Worm (Caenorhabditis elegans) whole organism, late embryonic: ENCODE measurements around the gene C54C6.7.

Experiments used
- F13H6.1 ChIP-seq: sonication (generic microtip); optimal IDR thresholded peaks from 2 replicates; lab custom pipeline; 2016; ENCODE audit warnings: missing genetic modification characterization, missing compliant biosample characterization
- ceh-24 ChIP-seq: sonication (generic microtip); optimal IDR thresholded peaks from 2 replicates; lab custom pipeline; 2016; ENCODE audit warnings: mild to moderate bottlenecking, missing genetic modification characterization, missing compliant biosample characterization
- che-1 ChIP-seq: sonication (generic microtip); optimal IDR thresholded peaks from 2 replicates; lab custom pipeline; 2016; ENCODE audit warnings: mild to moderate bottlenecking, missing genetic modification characterization, missing compliant biosample characterization
- nfya-1 ChIP-seq: sonication (generic microtip); optimal IDR thresholded peaks from 2 replicates; lab custom pipeline; 2017; ENCODE audit warnings: missing genetic modification characterization, mild to moderate bottlenecking, missing compliant biosample characterization, antibody characterized with exemption, moderate library complexity
- pag-3 ChIP-seq: sonication (generic microtip); optimal IDR thresholded peaks from 2 replicates; lab custom pipeline; 2016; ENCODE audit warnings: missing compliant biosample characterization, missing genetic modification characterization, borderline replicate concordance
- tbx-2 ChIP-seq: sonication (generic microtip); optimal IDR thresholded peaks from 2 replicates; lab custom pipeline; 2016; ENCODE audit warnings: missing genetic modification characterization, missing compliant biosample characterization
- unc-42 ChIP-seq: sonication (generic microtip); optimal IDR thresholded peaks from 2 replicates; lab custom pipeline; 2016; ENCODE audit warnings: missing genotype, missing genetic modification characterization, missing compliant biosample characterization
- unc-55 ChIP-seq: sonication (generic microtip); optimal IDR thresholded peaks from 2 replicates; lab custom pipeline; 2017; ENCODE audit warnings: missing biosample characterization, missing genetic modification reagents, missing genetic modification characterization

ce11 chrIII:3519505-3519904 is 26.7 kb downstream of the C54C6.7 start, which contains the start of gene hmit-1.3:
- TF ChIP-seq che-1 (tag; lab: Kevin White, UChicago) = no peak
- TF ChIP-seq tbx-2 (tag; lab: Kevin White, UChicago) = no peak
- TF ChIP-seq nfya-1 (tag; lab: Kevin White, UChicago) = no peak
- TF ChIP-seq pag-3 = no peak
- no peak for TF ChIP-seq ceh-24
- TF ChIP-seq F13H6.1 = no peak
- TF ChIP-seq unc-42 (tag; lab: Kevin White, UChicago) = no peak
- TF ChIP-seq unc-55 (GFP tag; lab: Kevin White, UChicago) = no peak
